Worm (Caenorhabditis elegans): ENCODE measurements around the gene C13A2.4.

Gene C13A2.4

ce11 chrV:7274992-7275391 is 4.2 kb upstream of the C13A2.4 start, which contains the start of gene C13A2.10:
Gene C13A2.10, minus strand, starts transcription at chrV:7275092.
- TF ChIP-seq sptf-1 (tag; optimal IDR thresholded peaks at IDR 0.05) (no peak), C04F5.9 (tag; optimal IDR thresholded peaks at IDR 0.05) (no peak), lsy-2 (tag; optimal IDR thresholded peaks at IDR 0.05) (no peak), nhr-85 (tag) (no peak)

- no peak for TF ChIP-seq ets-5 (GFP tag; IDR thresholded peaks at IDR 0.05)
- no peak for TF ChIP-seq nhr-19 (GFP tag; conservative IDR thresholded peaks at IDR 0.05)
- no peak for TF ChIP-seq fkh-8 (tag; optimal IDR thresholded peaks at IDR 0.05)
- no peak for TF ChIP-seq nhr-28 (tag; optimal IDR thresholded peaks at IDR 0.05)
- no peak for TF ChIP-seq C04F5.9 (tag; optimal IDR thresholded peaks at IDR 0.05)
- no peak for TF ChIP-seq ceh-88 (GFP tag; IDR thresholded peaks at IDR 0.05)
- TF ChIP-seq hpl-2 (GFP tag; optimal IDR thresholded peaks at IDR 0.05), result no peak
- TF ChIP-seq nhr-90 (tag; optimal IDR thresholded peaks at IDR 0.05; ENCODE audit: poor library complexity), result no peak
- no peak for TF ChIP-seq ceh-8 (GFP tag; optimal IDR thresholded peaks at IDR 0.05)
- no peak for TF ChIP-seq C34B4.2 (tag; optimal IDR thresholded peaks at IDR 0.05)
- TF ChIP-seq pqm-1 (tag; optimal IDR thresholded peaks at IDR 0.05), result no peak
- TF ChIP-seq grh-1 (GFP tag; IDR thresholded peaks at IDR 0.05), result no peak
Measured at ce11 chrV:7275491-7275890, 3.7 kb upstream of the C13A2.4 start, which contains the start of gene C13A2.5. Gene C13A2.5, plus strand, starts transcription at chrV:7275791.

- no peak for TF ChIP-seq nhr-20 (tag; optimal IDR thresholded peaks at IDR 0.05)
- TF ChIP-seq vab-15 (tag; optimal IDR thresholded peaks at IDR 0.05), result no peak
- TF ChIP-seq lin-13 (GFP tag; optimal IDR thresholded peaks at IDR 0.05), result no peak
- no peak for TF ChIP-seq irx-1 (tag; optimal IDR thresholded peaks at IDR 0.05)
- TF ChIP-seq pqm-1 (tag; optimal IDR thresholded peaks at IDR 0.05), result no peak
- no peak for TF ChIP-seq hlh-4 (tag; optimal IDR thresholded peaks at IDR 0.05)
- no peak for TF ChIP-seq fkh-8 (tag; optimal IDR thresholded peaks at IDR 0.05)
- TF ChIP-seq tlp-1 (tag; optimal IDR thresholded peaks at IDR 0.05), result no peak
- no peak for TF ChIP-seq lsy-2 (tag; optimal IDR thresholded peaks at IDR 0.05)
- TF ChIP-seq nhr-77 (tag; optimal IDR thresholded peaks at IDR 0.05), result no peak
- TF ChIP-seq ceh-8 (GFP tag; optimal IDR thresholded peaks at IDR 0.05), result no peak
- TF ChIP-seq lir-3 (tag; optimal IDR thresholded peaks at IDR 0.05; ENCODE audit: poor library complexity), result no peak
- TF ChIP-seq nhr-11 (tag; optimal IDR thresholded peaks at IDR 0.05), result no peak
- TF ChIP-seq ceh-90 (tag; optimal IDR thresholded peaks at IDR 0.05), result no peak
- no peak for TF ChIP-seq fkh-10 (GFP tag; optimal IDR thresholded peaks at IDR 0.05)
- TF ChIP-seq ceh-63 (GFP tag; optimal IDR thresholded peaks at IDR 0.05), result no peak
- TF ChIP-seq nhr-237 (tag; optimal IDR thresholded peaks at IDR 0.05), result no peak
- no peak for TF ChIP-seq mep-1 (tag; optimal IDR thresholded peaks at IDR 0.05)
Measured at ce11 chrV:7282037-7282436, 2.8 kb downstream of the C13A2.4 start, which contains the start of gene C13A2.3. Gene C13A2.3, plus strand, starts transcription at chrV:7282337.

ce11 chrV:7288699-7289098 is 9.5 kb downstream of the C13A2.4 start, which contains the start of gene C13A2.1:
Gene C13A2.1, plus strand, starts transcription at chrV:7288999.
- no peak for TF ChIP-seq snu-23 (GFP tag; optimal IDR thresholded peaks at IDR 0.05)
- TF ChIP-seq unc-62 (GFP tag; optimal IDR thresholded peaks at IDR 0.05), result no peak
- TF ChIP-seq mab-9 (GFP tag; IDR thresholded peaks at IDR 0.05), result no peak
- no peak for TF ChIP-seq sup-37 (GFP tag; optimal IDR thresholded peaks at IDR 0.05)
- TF ChIP-seq xbp-1 (tag; optimal IDR thresholded peaks at IDR 0.05), result no peak
- no peak for TF ChIP-seq C16A3.4 (tag; optimal IDR thresholded peaks at IDR 0.05)
- TF ChIP-seq rnt-1 (tag; optimal IDR thresholded peaks at IDR 0.05), result no peak
- TF ChIP-seq snpc-4 (tag; optimal IDR thresholded peaks at IDR 0.05), result no peak

- TF ChIP-seq nhr-76 (tag; optimal IDR thresholded peaks at IDR 0.05) (no peak), nhr-90 (tag; optimal IDR thresholded peaks at IDR 0.05; ENCODE audit: poor library complexity) (no peak), tlp-1 (tag; optimal IDR thresholded peaks at IDR 0.05) (no peak), mef-2 (tag; optimal IDR thresholded peaks at IDR 0.05) (no peak), C16A3.4 (tag; optimal IDR thresholded peaks at IDR 0.05) (no peak), zag-1 (tag; optimal IDR thresholded peaks at IDR 0.05) (no peak), unc-98 (GFP tag; IDR thresholded peaks at IDR 0.05) (no peak), lin-15B (tag; optimal IDR thresholded peaks at IDR 0.05) (no peak), nhr-28 (tag; optimal IDR thresholded peaks at IDR 0.05) (no peak), aly-2 (tag; optimal IDR thresholded peaks at IDR 0.05) (no peak), ceh-88 (GFP tag; IDR thresholded peaks at IDR 0.05) (no peak), ets-5 (GFP tag; IDR thresholded peaks at IDR 0.05) (no peak), ceh-82 (tag; optimal IDR thresholded peaks at IDR 0.05) (no peak), mdl-1 (tag; optimal IDR thresholded peaks at IDR 0.05) (no peak), alr-1 (tag; optimal IDR thresholded peaks at IDR 0.05; ENCODE audit: borderline replicate concordance) (no peak), dpl-1 (GFP tag; optimal IDR thresholded peaks at IDR 0.05) (no peak), dsc-1 (tag; optimal IDR thresholded peaks at IDR 0.05) (no peak)
Measured at ce11 chrV:7295270-7295669, 16.1 kb downstream of the C13A2.4 start, which contains the start of gene F07G11.4. Gene F07G11.4, minus strand, starts transcription at chrV:7295370.

All from whole organism, L1 larva.